Worm (Caenorhabditis elegans): ENCODE measurements around the gene F23F12.12.

- TF ChIP-seq sptf-1 (tag; optimal IDR thresholded peaks at IDR 0.05) = no peak
- no peak for TF ChIP-seq ces-1 (GFP tag; optimal IDR thresholded peaks at IDR 0.05)
- TF ChIP-seq ztf-11 (tag; optimal IDR thresholded peaks at IDR 0.05) = no peak
- no peak for TF ChIP-seq unc-120 (tag; optimal IDR thresholded peaks at IDR 0.05; ENCODE audit: poor library complexity, severe bottlenecking)
- no peak for TF ChIP-seq unc-62 (GFP tag; optimal IDR thresholded peaks at IDR 0.05)
These were observed 29.5 kb upstream of the F23F12.12 start, which contains the start of gene zip-8 for ce11 chrIII:6478256-6479004.

Data from whole organism, mixed stage, embryonic.